Worm (Caenorhabditis elegans): ENCODE results near the gene M163.8.

DNA sequence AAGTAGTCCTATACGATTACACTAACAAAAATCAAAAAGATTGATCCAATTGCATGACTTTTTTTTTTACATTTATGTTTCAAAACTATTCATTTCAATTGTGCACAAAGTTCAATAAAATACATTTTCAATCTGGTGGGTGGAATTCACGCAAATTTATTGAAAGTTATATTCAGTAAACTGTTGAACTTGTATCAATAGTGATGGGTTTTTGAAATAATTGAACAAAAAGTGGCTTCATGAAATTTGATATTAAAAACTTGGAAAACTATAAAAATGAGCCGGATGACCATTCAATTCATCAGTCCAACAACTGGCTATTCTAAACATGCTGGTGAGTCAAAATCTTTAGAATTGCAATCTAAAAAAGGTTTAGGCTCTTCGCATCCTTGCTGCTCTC is 38.3 kb downstream of the M163.8 start, which contains the start of gene nspc-16:
- TF ChIP-seq snpc-4 (tag; optimal IDR thresholded peaks at IDR 0.05), result no peak
- no peak for TF ChIP-seq lsy-2 (tag; optimal IDR thresholded peaks at IDR 0.05)
- TF ChIP-seq ces-1 (GFP tag; optimal IDR thresholded peaks at IDR 0.05), result no peak
- no peak for TF ChIP-seq mep-1 (tag; optimal IDR thresholded peaks at IDR 0.05)
- no peak for TF ChIP-seq nhr-28 (tag; optimal IDR thresholded peaks at IDR 0.05)
- no peak for TF ChIP-seq hlh-1 (tag; optimal IDR thresholded peaks at IDR 0.05)
- TF ChIP-seq drap-1 (GFP tag; optimal IDR thresholded peaks at IDR 0.05), result no peak

All from whole organism, mixed stage, embryonic.